Worm (Caenorhabditis elegans) whole organism, young adult: ENCODE results near the gene B0416.3.

ENCODE experiments used
- B0035.1 ChIP-seq: sonication (generic microtip); optimal IDR thresholded peaks from 2 replicates; lab custom pipeline; 2016; ENCODE audit warnings: missing genetic modification characterization, mild to moderate bottlenecking, missing compliant biosample characterization, missing genotype, missing genetic modification reagents
- T07F8.4 ChIP-seq: sonication (generic microtip); optimal IDR thresholded peaks from 2 replicates; lab custom pipeline; 2016; ENCODE audit warnings: mild to moderate bottlenecking, missing genetic modification characterization, moderate library complexity, missing compliant biosample characterization
- madf-8 ChIP-seq: fragments of 200-800 bp; sonication (Bioruptor generic); conservative IDR thresholded peaks from 2 replicates; pipeline ENCODE4 v1.3.6; 2022; ENCODE audit warnings: missing genetic modification reagents, missing genetic modification characterization, missing compliant biosample characterization
- snpc-3.4 ChIP-seq: sonication (generic microtip); optimal IDR thresholded peaks from 2 replicates; lab custom pipeline; 2017; ENCODE audit warnings: missing genetic modification characterization, mild to moderate bottlenecking, missing compliant biosample characterization, antibody characterized with exemption, moderate library complexity, missing genotype, missing genetic modification reagents
- tlf-1 ChIP-seq: fragments of 200-800 bp; sonication (Bioruptor generic); optimal IDR thresholded peaks from 2 replicates; lab custom pipeline; 2018; ENCODE audit warnings: mild to moderate bottlenecking, missing genetic modification characterization, missing compliant biosample characterization
- ztf-18 ChIP-seq: sonication (generic microtip); optimal IDR thresholded peaks from 2 replicates; lab custom pipeline; 2016; ENCODE audit warnings: missing genotype, mild to moderate bottlenecking, missing genetic modification characterization, missing compliant biosample characterization

Gene B0416.3

DNA sequence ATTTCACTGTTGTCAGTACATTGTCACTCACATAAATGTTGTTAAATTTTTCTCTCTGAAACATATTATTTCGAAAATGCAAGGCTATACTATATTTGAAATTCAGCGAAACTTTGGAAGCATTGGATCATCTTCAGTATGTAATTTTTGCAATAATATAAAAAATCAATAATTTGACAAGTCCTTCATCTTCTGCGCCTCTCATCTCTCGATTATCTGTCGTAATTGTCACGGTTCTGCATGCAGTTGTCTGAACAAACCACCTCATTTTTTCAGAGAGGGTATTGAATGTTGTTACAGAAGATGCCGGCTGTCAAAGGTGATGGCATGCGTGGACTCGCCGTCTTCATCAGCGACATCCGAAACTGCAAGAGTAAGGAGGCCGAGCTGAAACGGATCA, 46.9 kb downstream of the B0416.3 start, which contains the start of gene apa-2:
Gene apa-2 (plus strand): TSS at position 301 of the 400 bp plus-strand sequence.
- no peak for TF ChIP-seq tlf-1 (GFP tag; lab: Kevin White, UChicago)
- no peak for TF ChIP-seq madf-8 (GFP tag; lab: Robert Waterston, UW)
- no peak for TF ChIP-seq B0035.1 (tag; lab: Kevin White, UChicago)
- no peak for TF ChIP-seq ztf-18 (tag; lab: Kevin White, UChicago)
- no peak for TF ChIP-seq snpc-3.4 (tag; lab: Kevin White, UChicago)
- no peak for TF ChIP-seq T07F8.4
